Fruit fly (Drosophila melanogaster): ENCODE results near the gene Dysb.

The Dysb gene

dm6 chr3L:18820638-18821382 lies 46.8 kb upstream of the Dysb start, which contains the start of the genes CG14073 and HipHop (continued):
- no peak for TF ChIP-seq CG6254 (GFP tag; optimal IDR thresholded peaks at IDR 0.05)
- TF ChIP-seq pum (GFP tag; optimal IDR thresholded peaks at IDR 0.05) = no peak
- no peak for TF ChIP-seq br (optimal IDR thresholded peaks at IDR 0.05)
- no peak for TF ChIP-seq CG10147 (GFP tag; optimal IDR thresholded peaks at IDR 0.05)
- TF ChIP-seq Ets65A (GFP tag) = no peak
- TF ChIP-seq CG31365 (tag; optimal IDR thresholded peaks at IDR 0.05) = no peak
- no peak for TF ChIP-seq cwo (GFP tag; optimal IDR thresholded peaks at IDR 0.05)
- no peak for TF ChIP-seq sug (tag; optimal IDR thresholded peaks at IDR 0.05)
- TF ChIP-seq Hr78 (GFP tag; optimal IDR thresholded peaks at IDR 0.05) = no peak
- TF ChIP-seq Elba2 (GFP tag; optimal IDR thresholded peaks at IDR 0.05) = no peak
- TF ChIP-seq CG32772 (GFP tag; IDR thresholded peaks at IDR 0.05) = no peak
- no peak for TF ChIP-seq CG9876 (GFP tag; optimal IDR thresholded peaks at IDR 0.05)
- TF ChIP-seq Xrp1 (GFP tag; IDR thresholded peaks at IDR 0.05) = no peak
- peak; percentile 46; the same call in 1 of the 2 replicates for TF ChIP-seq MBD-R2 (GFP tag; IDR thresholded peaks at IDR 0.05)
- no peak for TF ChIP-seq CG33213 (GFP tag; optimal IDR thresholded peaks at IDR 0.05)
- TF ChIP-seq HHEX (GFP tag; optimal IDR thresholded peaks at IDR 0.05) = no peak
- TF ChIP-seq sim (GFP tag; IDR thresholded peaks at IDR 0.05) = no peak
- no peak for TF ChIP-seq CG30431 (GFP tag; optimal IDR thresholded peaks at IDR 0.05)
- peak; percentile 17 for TF ChIP-seq bigmax (GFP tag; optimal IDR thresholded peaks at IDR 0.05)
- no peak for TF ChIP-seq Abd-B (GFP tag; optimal IDR thresholded peaks at IDR 0.05)
- no peak for TF ChIP-seq CG7786 (GFP tag; optimal IDR thresholded peaks at IDR 0.05)
- no peak for TF ChIP-seq HmgD (GFP tag; optimal IDR thresholded peaks at IDR 0.05)
- no peak for TF ChIP-seq Usf (GFP tag; optimal IDR thresholded peaks at IDR 0.05)
- no peak for TF ChIP-seq hbn (GFP tag; IDR thresholded peaks at IDR 0.05; ENCODE audit: partially characterized antibody)
- TF ChIP-seq NfI (GFP tag; optimal IDR thresholded peaks at IDR 0.05) = no peak
- no peak for TF ChIP-seq pb (GFP tag; optimal IDR thresholded peaks at IDR 0.05)
- no peak for TF ChIP-seq CG10543 (GFP tag; optimal IDR thresholded peaks at IDR 0.05)
- no peak for TF ChIP-seq CG17328 (GFP tag; IDR thresholded peaks at IDR 0.05)
- TF ChIP-seq HLH4C (GFP tag; IDR thresholded peaks at IDR 0.05; ENCODE audit: partially characterized antibody) = no peak
- peak; percentile 75 for TF ChIP-seq Dp (GFP tag; optimal IDR thresholded peaks at IDR 0.05)
- TF ChIP-seq Nf-YB (GFP tag; optimal IDR thresholded peaks at IDR 0.05) = no peak
- TF ChIP-seq CG1603 (tag; optimal IDR thresholded peaks at IDR 0.05) = peak; percentile 3
- TF ChIP-seq caup (GFP tag; optimal IDR thresholded peaks at IDR 0.05; ENCODE audit: severe bottlenecking) = no peak
- TF ChIP-seq Fer1 (GFP tag; optimal IDR thresholded peaks at IDR 0.05) = no peak
- TF ChIP-seq CG7357 (GFP tag; IDR thresholded peaks at IDR 0.05) = no peak
- no peak for TF ChIP-seq aop (GFP tag; IDR thresholded peaks at IDR 0.05)
- TF ChIP-seq Fer3 (tag; optimal IDR thresholded peaks at IDR 0.05) = no peak
- TF ChIP-seq zfh1 (GFP tag; IDR thresholded peaks at IDR 0.05) = no peak
- TF ChIP-seq dysf (GFP tag; IDR thresholded peaks at IDR 0.05) = no peak
- TF ChIP-seq Gug (GFP tag; IDR thresholded peaks at IDR 0.05) = no peak
- TF ChIP-seq CG16779 (GFP tag; IDR thresholded peaks at IDR 0.05) = no peak
- peak; percentile 43 for TF ChIP-seq pzg (GFP tag; optimal IDR thresholded peaks at IDR 0.05)
- TF ChIP-seq Hr3 (GFP tag; optimal IDR thresholded peaks at IDR 0.05) = no peak
- TF ChIP-seq Dref (GFP tag; IDR thresholded peaks at IDR 0.05) = no peak
- no peak for TF ChIP-seq CG10462 (GFP tag; optimal IDR thresholded peaks at IDR 0.05)
- TF ChIP-seq CG10274 (GFP tag; optimal IDR thresholded peaks at IDR 0.05) = no peak
- no peak for TF ChIP-seq CG9609 (GFP tag; optimal IDR thresholded peaks at IDR 0.05)
- TF ChIP-seq CG10209 (GFP tag; optimal IDR thresholded peaks at IDR 0.05) = no peak
- TF ChIP-seq CG31224 (GFP tag; IDR thresholded peaks at IDR 0.05) = no peak
- no peak for TF ChIP-seq CG4424 (GFP tag; optimal IDR thresholded peaks at IDR 0.05)
